Fruit fly (Drosophila melanogaster): ENCODE results near the gene mRpL11.

- TF ChIP-seq CG3032 (tag; optimal IDR thresholded peaks at IDR 0.05) (no peak), Sox14 (GFP tag; optimal IDR thresholded peaks at IDR 0.05) (no peak), Hr39 (GFP tag; optimal IDR thresholded peaks at IDR 0.05) (no peak), CG9139 (GFP tag; optimal IDR thresholded peaks at IDR 0.05) (no peak), Smox (GFP tag; optimal IDR thresholded peaks at IDR 0.05) (no peak), CG6854 (GFP tag; optimal IDR thresholded peaks at IDR 0.05) (no peak), Hr38 (GFP tag; optimal IDR thresholded peaks at IDR 0.05) (no peak), Ets21C (GFP tag; optimal IDR thresholded peaks at IDR 0.05) (no peak), Eip78C (GFP tag) (no peak)
Measured at dm6 chr3R:14466312-14466711, 45.3 kb upstream of the mRpL11 start.

Measured in whole organism, prepupa.